Fruit fly (Drosophila melanogaster) whole organism, prepupa: ENCODE results near the gene CG18549.

Experiments used
- Blimp-1 ChIP-seq: fragments of 200-800 bp; sonication (Bioruptor generic); optimal IDR thresholded peaks from 3 replicates; lab custom pipeline; 2017; ENCODE audit warnings: missing biosample characterization, missing genetic modification characterization, mild to moderate bottlenecking, moderate library complexity, missing genetic modification reagents
- CG10631 ChIP-seq: fragments of 200-800 bp; sonication (Bioruptor generic); optimal IDR thresholded peaks from 2 replicates; lab custom pipeline; 2016; ENCODE audit warnings: missing biosample characterization, missing genetic modification characterization
- CG10669 ChIP-seq: fragments of 200-800 bp; sonication (Bioruptor generic); optimal IDR thresholded peaks from 3 replicates; lab custom pipeline; 2018; ENCODE audit warnings: missing biosample characterization, mild to moderate bottlenecking, missing genetic modification characterization, moderate library complexity
- CG11294 ChIP-seq: fragments of 200-800 bp; sonication (Bioruptor generic); IDR thresholded peaks from 2 replicates; pipeline ENCODE4 v1.3.6; 2022; ENCODE audit warnings: missing biosample characterization, missing genetic modification characterization
- CG15336 ChIP-seq: fragments of 200-800 bp; sonication (Bioruptor generic); IDR thresholded peaks from 2 replicates; pipeline ENCODE4 v1.3.6; 2022; ENCODE audit warnings: missing biosample characterization, missing genetic modification characterization
- CG1621 ChIP-seq: fragments of 200-800 bp; sonication (Bioruptor generic); optimal IDR thresholded peaks from 3 replicates; lab custom pipeline; 2018; ENCODE audit warnings: missing biosample characterization, mild to moderate bottlenecking, missing genetic modification characterization
- CG32006 ChIP-seq: fragments of 200-800 bp; sonication (Bioruptor generic); optimal IDR thresholded peaks from 3 replicates; lab custom pipeline; 2017; ENCODE audit warnings: missing biosample characterization, mild to moderate bottlenecking, missing genetic modification characterization
- CG34406 ChIP-seq: fragments of 200-800 bp; sonication (Bioruptor generic); optimal IDR thresholded peaks from 3 replicates; lab custom pipeline; 2016; ENCODE audit warnings: missing biosample characterization, missing genetic modification characterization
- CG4318 ChIP-seq: fragments of 200-800 bp; sonication (Bioruptor generic); optimal IDR thresholded peaks from 3 replicates; lab custom pipeline; 2017; ENCODE audit warnings: missing biosample characterization, mild to moderate bottlenecking, missing genetic modification characterization
- CG6163 ChIP-seq: fragments of 200-800 bp; sonication (Bioruptor generic); IDR thresholded peaks from 3 replicates; pipeline ENCODE4 v1.3.6; 2022; ENCODE audit warnings: missing biosample characterization, missing genetic modification characterization
- CG6792 ChIP-seq: fragments of 200-800 bp; sonication (Bioruptor generic); optimal IDR thresholded peaks from 3 replicates; lab custom pipeline; 2016; ENCODE audit warnings: missing biosample characterization, missing genetic modification characterization
- CG6808 ChIP-seq: fragments of 200-800 bp; sonication (Bioruptor generic); optimal IDR thresholded peaks from 3 replicates; lab custom pipeline; 2017; ENCODE audit warnings: missing biosample characterization, missing genetic modification characterization, mild to moderate bottlenecking, moderate library complexity, missing genetic modification reagents
- CG6854 ChIP-seq: fragments of 200-800 bp; sonication (Bioruptor generic); optimal IDR thresholded peaks from 2 replicates; lab custom pipeline; 2017; ENCODE audit warnings: missing biosample characterization, mild to moderate bottlenecking, missing genetic modification characterization
- CG7368 ChIP-seq: fragments of 200-800 bp; sonication (Bioruptor generic); optimal IDR thresholded peaks from 3 replicates; lab custom pipeline; 2016; ENCODE audit warnings: missing biosample characterization, missing genetic modification characterization
- CG8119 ChIP-seq: fragments of 200-800 bp; sonication (Bioruptor generic); IDR thresholded peaks from 3 replicates; pipeline ENCODE4 v1.3.6; 2022; ENCODE audit warnings: missing biosample characterization, missing genetic modification characterization
- CG8632 ChIP-seq: fragments of 200-800 bp; sonication (Bioruptor generic); optimal IDR thresholded peaks from 3 replicates; lab custom pipeline; 2016; ENCODE audit warnings: missing biosample characterization, missing genetic modification characterization
- CG9139 ChIP-seq: fragments of 200-800 bp; sonication (Bioruptor generic); optimal IDR thresholded peaks from 3 replicates; lab custom pipeline; 2017; ENCODE audit warnings: missing biosample characterization, mild to moderate bottlenecking, missing genetic modification characterization
- Eip75B ChIP-seq: fragments of 200-800 bp; sonication (Bioruptor generic); optimal IDR thresholded peaks from 3 replicates; lab custom pipeline; 2016; ENCODE audit warnings: missing biosample characterization, missing genetic modification characterization
- Eip78C ChIP-seq: fragments of 200-800 bp; sonication (Bioruptor generic); peaks from one replicate; lab custom pipeline; 2016; ENCODE audit warnings: missing biosample characterization, missing genetic modification characterization
- Eip93F ChIP-seq: fragments of 200-800 bp; sonication (Bioruptor generic); optimal IDR thresholded peaks from 2 replicates; lab custom pipeline; 2016; ENCODE audit warnings: missing biosample characterization, mild to moderate bottlenecking, missing genetic modification characterization
- Ets21C ChIP-seq: fragments of 200-800 bp; sonication (Bioruptor generic); optimal IDR thresholded peaks from 3 replicates; lab custom pipeline; 2016; ENCODE audit warnings: missing biosample characterization, missing genetic modification characterization
- Ets96B ChIP-seq: fragments of 200-800 bp; optimal IDR thresholded peaks from 2 replicates; lab custom pipeline; 2019; ENCODE audit warnings: missing biosample characterization, mild to moderate bottlenecking, missing genetic modification characterization, moderate library complexity
- Gug ChIP-seq: fragments of 200-800 bp; sonication (Bioruptor generic); IDR thresholded peaks from 2 replicates; pipeline ENCODE4 v1.3.6; 2022; ENCODE audit warnings: missing biosample characterization, missing genetic modification characterization
- Hr38 ChIP-seq: sonication (Bioruptor generic); optimal IDR thresholded peaks from 2 replicates; lab custom pipeline; 2016; ENCODE audit warnings: missing biosample characterization, missing genetic modification characterization
- Hr39 ChIP-seq: fragments of 200-800 bp; sonication (Bioruptor generic); optimal IDR thresholded peaks from 2 replicates; lab custom pipeline; 2016; ENCODE audit warnings: missing biosample characterization, missing genetic modification characterization
- Hr4 ChIP-seq: fragments of 200-800 bp; sonication (Bioruptor generic); optimal IDR thresholded peaks from 3 replicates; lab custom pipeline; 2016; ENCODE audit warnings: missing biosample characterization, missing genetic modification characterization
- Lpt ChIP-seq: fragments of 200-800 bp; sonication (Bioruptor generic); optimal IDR thresholded peaks from 3 replicates; lab custom pipeline; 2016; ENCODE audit warnings: missing biosample characterization, missing genetic modification characterization
- Met ChIP-seq: fragments of 200-800 bp; sonication (Bioruptor generic); optimal IDR thresholded peaks from 3 replicates; lab custom pipeline; 2016; ENCODE audit warnings: missing biosample characterization, missing genetic modification characterization
- OdsH ChIP-seq: fragments of 200-800 bp; sonication (Bioruptor generic); optimal IDR thresholded peaks from 3 replicates; lab custom pipeline; 2016; ENCODE audit warnings: missing biosample characterization, missing genetic modification characterization
- Smox ChIP-seq: fragments of 200-800 bp; sonication (Bioruptor generic); optimal IDR thresholded peaks from 3 replicates; lab custom pipeline; 2016; ENCODE audit warnings: missing biosample characterization, missing genetic modification characterization
- Sox102F ChIP-seq: fragments of 200-800 bp; sonication (Bioruptor generic); optimal IDR thresholded peaks from 2 replicates; lab custom pipeline; 2016; ENCODE audit warnings: missing biosample characterization, mild to moderate bottlenecking, missing genetic modification characterization
- Sox14 ChIP-seq: fragments of 200-800 bp; sonication (Bioruptor generic); optimal IDR thresholded peaks from 3 replicates; lab custom pipeline; 2016; ENCODE audit warnings: missing biosample characterization, missing genetic modification characterization
- achi ChIP-seq: fragments of 200-800 bp; sonication (Bioruptor generic); optimal IDR thresholded peaks from 3 replicates; lab custom pipeline; 2016; ENCODE audit warnings: missing biosample characterization, missing genetic modification characterization
- cyc ChIP-seq: fragments of 200-800 bp; sonication (Bioruptor generic); optimal IDR thresholded peaks from 3 replicates; lab custom pipeline; 2016; ENCODE audit warnings: missing biosample characterization, missing genetic modification characterization
- dsx ChIP-seq: fragments of 200-800 bp; optimal IDR thresholded peaks from 3 replicates; lab custom pipeline; 2019; ENCODE audit warnings: missing biosample characterization, mild to moderate bottlenecking, missing genetic modification characterization, moderate library complexity; ENCODE audit not compliant: poor library complexity, severe bottlenecking
- eg ChIP-seq: fragments of 200-800 bp; sonication (Bioruptor generic); IDR thresholded peaks from 3 replicates; pipeline ENCODE4 v1.3.6; 2022; ENCODE audit warnings: missing biosample characterization, missing genetic modification characterization
- fkh ChIP-seq: fragments of 200-800 bp; sonication (Bioruptor generic); optimal IDR thresholded peaks from 3 replicates; lab custom pipeline; 2017; ENCODE audit warnings: missing biosample characterization, mild to moderate bottlenecking, missing genetic modification characterization, moderate library complexity
- net ChIP-seq: fragments of 200-800 bp; sonication (Bioruptor generic); optimal IDR thresholded peaks from 3 replicates; lab custom pipeline; 2016; ENCODE audit warnings: missing biosample characterization, missing genetic modification characterization
- pdm3 ChIP-seq: fragments of 200-800 bp; sonication (Bioruptor generic); optimal IDR thresholded peaks from 3 replicates; lab custom pipeline; 2016; ENCODE audit warnings: missing biosample characterization, missing genetic modification characterization
- salr ChIP-seq, 2 experiments: fragments of 200-800 bp; sonication (Bioruptor generic); optimal IDR thresholded peaks; 3 replicates each; lab custom pipeline; 2016 to 2018; ENCODE audit warnings: missing biosample characterization in 2 of 2, missing genetic modification characterization in 2 of 2, mild to moderate bottlenecking in 1 of 2
- spab ChIP-seq: fragments of 200-800 bp; sonication (Bioruptor generic); optimal IDR thresholded peaks from 2 replicates; lab custom pipeline; 2017; ENCODE audit warnings: missing biosample characterization, mild to moderate bottlenecking, missing genetic modification characterization, missing genetic modification reagents
- ss ChIP-seq, 2 experiments: fragments of 200-800 bp; sonication (Bioruptor generic); optimal IDR thresholded peaks; 2 replicates in 1 of 2; 3 replicates in 1 of 2; lab custom pipeline; 2017 to 2018; ENCODE audit warnings: mild to moderate bottlenecking in 2 of 2, missing biosample characterization in 2 of 2, missing genetic modification characterization in 2 of 2, moderate library complexity in 1 of 2
- svp ChIP-seq: fragments of 200-800 bp; sonication (Bioruptor generic); peaks from one replicate; lab custom pipeline; 2016; ENCODE audit warnings: missing biosample characterization, missing genetic modification characterization
- topi ChIP-seq: fragments of 200-800 bp; sonication (Bioruptor generic); optimal IDR thresholded peaks from 3 replicates; lab custom pipeline; 2016; ENCODE audit warnings: missing biosample characterization, missing genetic modification characterization

CG18549 gene

dm6 chr3R:12451376-12451775, 2.3 kb downstream of the CG18549 start (continued):
- no peak for TF ChIP-seq achi (GFP tag; lab: Kevin White, UChicago)
- peak; percentile 7 for TF ChIP-seq Ets96B (tag; lab: Kevin White, UChicago)
- no peak for TF ChIP-seq cyc (GFP tag; lab: Kevin White, UChicago)
- no peak for TF ChIP-seq Eip93F (GFP tag; lab: Kevin White, UChicago)
- TF ChIP-seq CG7368 (GFP tag; lab: Kevin White, UChicago): no peak
- TF ChIP-seq CG6163: peak; percentile 70
- no peak for TF ChIP-seq Sox102F
- TF ChIP-seq Hr4 (GFP tag; lab: Kevin White, UChicago): no peak
- TF ChIP-seq CG32006 (GFP tag; lab: Kevin White, UChicago): peak; percentile 58
- TF ChIP-seq Smox (GFP tag; lab: Kevin White, UChicago): no peak
- no peak for TF ChIP-seq topi (GFP tag; lab: Kevin White, UChicago)
- no peak for TF ChIP-seq Eip75B (GFP tag; lab: Kevin White, UChicago)
- no peak for TF ChIP-seq fkh (GFP tag; lab: Kevin White, UChicago)
- no peak for TF ChIP-seq Lpt
- no peak for TF ChIP-seq CG9139 (GFP tag; lab: Kevin White, UChicago)
- TF ChIP-seq Gug (GFP tag; lab: Robert Waterston, UW): peak; percentile 32; the same call in 1 of the 2 replicates
- TF ChIP-seq dsx (GFP tag; lab: Kevin White, UChicago): no peak
- peak; percentile 76 for TF ChIP-seq Eip78C
- no peak for TF ChIP-seq CG6808 (GFP tag; lab: Kevin White, UChicago)
- peak; percentile 50; the same call in 1 of the 2 replicates for TF ChIP-seq CG11294
- TF ChIP-seq net (GFP tag; lab: Kevin White, UChicago): peak; percentile 30
- peak; percentile 51 for TF ChIP-seq svp (GFP tag; lab: Kevin White, UChicago)
- no peak for TF ChIP-seq CG10669 (GFP tag; lab: Kevin White, UChicago)
- no peak for TF ChIP-seq CG6792 (GFP tag; lab: Kevin White, UChicago)
- TF ChIP-seq CG4318 (GFP tag; lab: Kevin White, UChicago): no peak
- TF ChIP-seq salr (GFP tag; optimal IDR thresholded peaks at IDR 0.05; lab: Kevin White, UChicago): no peak
- no peak for TF ChIP-seq CG10631 (GFP tag; lab: Kevin White, UChicago)
- TF ChIP-seq Ets21C (GFP tag; lab: Kevin White, UChicago): no peak
- no peak for TF ChIP-seq Hr39
- peak; percentile 53; the same call in 2 of the 3 replicates for TF ChIP-seq CG8119
- TF ChIP-seq Blimp-1 (GFP tag; lab: Kevin White, UChicago): no peak
- peak; percentile 29 for TF ChIP-seq CG8632 (GFP tag; lab: Kevin White, UChicago)
- TF ChIP-seq pdm3 (GFP tag; lab: Kevin White, UChicago): no peak
- peak; percentile 17 for TF ChIP-seq spab (GFP tag; lab: Kevin White, UChicago)
- TF ChIP-seq, all 60 proteins: peak for 21

DNA sequence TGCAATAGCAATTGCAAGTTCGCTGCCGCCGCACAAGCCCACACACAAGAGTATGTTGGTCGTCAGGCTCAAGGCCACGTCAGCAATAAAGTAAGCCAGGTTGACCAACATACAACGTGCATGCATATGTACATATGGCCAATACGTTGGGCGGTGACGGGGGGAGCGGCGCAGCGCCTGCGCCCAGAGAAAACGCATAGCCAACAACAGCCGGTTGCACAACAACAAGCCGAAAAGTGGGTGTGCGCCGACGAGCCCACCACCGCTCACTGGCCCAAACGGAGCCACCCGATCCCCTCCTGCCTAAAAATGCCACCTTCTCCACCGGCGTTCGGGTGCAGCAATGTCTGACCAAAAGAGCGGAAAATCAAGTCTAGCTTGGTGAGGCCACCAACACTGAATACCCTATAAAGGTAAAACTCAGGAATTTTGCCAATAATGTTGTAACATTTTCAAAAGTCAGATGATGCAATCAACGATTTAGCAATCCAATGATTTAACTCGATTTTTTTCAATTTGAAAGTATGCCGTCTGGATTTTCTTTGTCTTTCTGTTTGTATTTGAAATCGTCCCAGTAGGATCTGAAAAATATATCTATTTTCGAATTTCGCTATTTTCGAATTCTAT, 2.9 kb downstream of the CG18549 start, which contains the start of gene CG5509:
CG5509 (plus strand) TSS at position 577 of the 627 bp plus-strand sequence.
- TF ChIP-seq salr (GFP tag; optimal IDR thresholded peaks at IDR 0.05; lab: Kevin White, UChicago) (no peak), CG6808 (GFP tag; lab: Kevin White, UChicago) (no peak), eg (peak; percentile 52; the same call in 2 of the 3 replicates), CG15336 (peak; percentile 29; the same call in 1 of the 2 replicates), CG1621 (tag; lab: Kevin White, UChicago) (no peak), Sox14 (GFP tag; lab: Kevin White, UChicago) (no peak), Met (no peak), topi (GFP tag; lab: Kevin White, UChicago) (no peak), CG8119 (no peak), spab (GFP tag; lab: Kevin White, UChicago) (no peak), Eip93F (GFP tag; lab: Kevin White, UChicago) (no peak), CG6163 (no peak), Ets21C (GFP tag; lab: Kevin White, UChicago) (no peak), CG6854 (GFP tag; lab: Kevin White, UChicago) (no peak), OdsH (GFP tag; lab: Kevin White, UChicago) (no peak), Eip78C (peak; percentile 22), dsx (GFP tag; lab: Kevin White, UChicago) (peak; percentile 28), ss (GFP tag; optimal IDR thresholded peaks at IDR 0.05; lab: Kevin White, UChicago) (no peak), Hr38 (GFP tag; lab: Kevin White, UChicago) (no peak), CG9139 (GFP tag; lab: Kevin White, UChicago) (no peak), achi (GFP tag; lab: Kevin White, UChicago) (no peak), CG34406 (GFP tag; lab: Kevin White, UChicago) (no peak)
